Worm (Caenorhabditis elegans) whole organism, L4 larva: Measurements from ENCODE around the gene C16D9.5.

Experiments
- D1046.2 ChIP-seq: fragments of 200-800 bp; sonication (Bioruptor generic); IDR thresholded peaks from 2 replicates; pipeline ENCODE4 v1.3.6; 2022; ENCODE audit warnings: missing genetic modification characterization, missing compliant biosample characterization
- T20F7.1 ChIP-seq: fragments of 200-800 bp; sonication (Bioruptor generic); optimal IDR thresholded peaks from 2 replicates; lab custom pipeline; 2018; ENCODE audit warnings: mild to moderate bottlenecking, missing genetic modification characterization, missing compliant biosample characterization
- T26A8.4 ChIP-seq: fragments of 200-800 bp; sonication (Bioruptor generic); IDR thresholded peaks from 2 replicates; pipeline ENCODE4 v1.3.6; 2022; ENCODE audit warnings: missing genetic modification characterization, missing compliant biosample characterization
- Y48G9A.11 ChIP-seq: fragments of 200-800 bp; sonication (Bioruptor generic); IDR thresholded peaks from 2 replicates; pipeline ENCODE4 v1.3.6; 2022; ENCODE audit warnings: missing genetic modification reagents, missing genetic modification characterization, missing compliant biosample characterization
- Y5F2A.4 ChIP-seq: fragments of 200-800 bp; sonication (Bioruptor generic); optimal IDR thresholded peaks from 2 replicates; lab custom pipeline; 2018; ENCODE audit warnings: mild to moderate bottlenecking, missing genetic modification characterization, missing compliant biosample characterization
- Y75B8A.6 ChIP-seq: fragments of 200-800 bp; sonication (Bioruptor generic); IDR thresholded peaks from 2 replicates; pipeline ENCODE4 v1.3.6; 2022; ENCODE audit warnings: missing genetic modification reagents, missing genetic modification characterization, missing compliant biosample characterization
- aha-1 ChIP-seq: fragments of 150-350 bp; peaks from one replicate; lab custom pipeline; 2014; ENCODE audit warnings: missing biosample characterization, missing genetic modification characterization
- aly-2 ChIP-seq: sonication (generic microtip); optimal IDR thresholded peaks from 2 replicates; lab custom pipeline; 2018; ENCODE audit warnings: missing biosample characterization, missing genetic modification characterization
- ceh-44 ChIP-seq: fragments of 200-800 bp; sonication (Bioruptor generic); IDR thresholded peaks from 2 replicates; pipeline ENCODE4 v1.3.6; 2022; ENCODE audit warnings: missing genetic modification reagents, missing genetic modification characterization, missing compliant biosample characterization
- daf-16 ChIP-seq, 3 experiments: sonication (generic microtip); optimal IDR thresholded peaks; 2 replicates each; lab custom pipeline; 2016 to 2017; ENCODE audit warnings: missing genetic modification characterization in 3 of 3, missing genetic modification reagents in 3 of 3, mild to moderate bottlenecking in 2 of 3, missing compliant biosample characterization in 2 of 3, missing biosample characterization in 1 of 3, moderate library complexity in 1 of 3
- dmd-6 ChIP-seq: fragments of 200-800 bp; sonication (Bioruptor generic); IDR thresholded peaks from 2 replicates; pipeline ENCODE4 v1.3.6; 2022; ENCODE audit warnings: missing genetic modification reagents, missing genetic modification characterization, missing compliant biosample characterization
- dve-1 ChIP-seq: sonication (generic microtip); optimal IDR thresholded peaks from 2 replicates; lab custom pipeline; 2017; ENCODE audit warnings: antibody characterized with exemption, mild to moderate bottlenecking, missing genetic modification characterization, missing compliant biosample characterization; ENCODE audit not compliant: insufficient read depth
- hif-1 ChIP-seq, 2 experiments: sonication (generic microtip); optimal IDR thresholded peaks; 2 replicates each; lab custom pipeline; 2016 to 2017; ENCODE audit warnings: missing compliant biosample characterization in 2 of 2, missing genetic modification characterization in 2 of 2, missing genetic modification reagents in 2 of 2, missing genotype in 2 of 2, mild to moderate bottlenecking in 1 of 2
- hlh-11 ChIP-seq: fragments of 200-800 bp; sonication (Bioruptor generic); optimal IDR thresholded peaks from 2 replicates; lab custom pipeline; 2018; ENCODE audit warnings: mild to moderate bottlenecking, missing genetic modification characterization, missing compliant biosample characterization
- hlh-30 ChIP-seq: sonication (generic microtip); optimal IDR thresholded peaks from 2 replicates; lab custom pipeline; 2017; ENCODE audit warnings: antibody characterized with exemption, mild to moderate bottlenecking, missing genetic modification characterization, missing compliant biosample characterization; ENCODE audit not compliant: insufficient read depth
- lim-7 ChIP-seq: fragments of 200-800 bp; sonication (Bioruptor generic); IDR thresholded peaks from 2 replicates; pipeline ENCODE4 v1.3.6; 2022; ENCODE audit warnings: missing genetic modification characterization, missing compliant biosample characterization
- lin-1 ChIP-seq: fragments of 200-800 bp; sonication (Bioruptor generic); IDR thresholded peaks from 2 replicates; pipeline ENCODE4 v1.3.6; 2022; ENCODE audit warnings: missing genetic modification reagents, missing genetic modification characterization, missing compliant biosample characterization
- lir-3 ChIP-seq: sonication (generic microtip); optimal IDR thresholded peaks from 2 replicates; lab custom pipeline; 2016; ENCODE audit warnings: mild to moderate bottlenecking, missing genetic modification characterization, missing compliant biosample characterization
- mdt-29 ChIP-seq: fragments of 200-800 bp; sonication (Bioruptor generic); IDR thresholded peaks from 2 replicates; pipeline ENCODE4 v1.3.6; 2022; ENCODE audit warnings: missing genetic modification reagents, missing genetic modification characterization, missing compliant biosample characterization
- mep-1 ChIP-seq: fragments of 150-350 bp; sonication (generic microtip); optimal IDR thresholded peaks from 3 replicates; lab custom pipeline; 2014; ENCODE audit warnings: missing biosample characterization, missing genetic modification characterization
- mes-2 ChIP-seq: sonication (generic microtip); optimal IDR thresholded peaks from 2 replicates; lab custom pipeline; 2016; ENCODE audit warnings: missing genotype, mild to moderate bottlenecking, missing genetic modification characterization, missing compliant biosample characterization; ENCODE audit not compliant: poor library complexity, severe bottlenecking
- nhr-102 ChIP-seq: sonication (generic microtip); optimal IDR thresholded peaks from 2 replicates; lab custom pipeline; 2016; ENCODE audit warnings: mild to moderate bottlenecking, missing genetic modification characterization, moderate library complexity, missing compliant biosample characterization
- nhr-28 ChIP-seq: fragments of 150-350 bp; optimal IDR thresholded peaks from 2 replicates; lab custom pipeline; 2014; ENCODE audit warnings: missing biosample characterization, missing genetic modification characterization
- nhr-48 ChIP-seq: sonication (generic microtip); optimal IDR thresholded peaks from 2 replicates; lab custom pipeline; 2016; ENCODE audit warnings: mild to moderate bottlenecking, missing genetic modification characterization, missing compliant biosample characterization
- nhr-77 ChIP-seq: fragments of 150-350 bp; optimal IDR thresholded peaks from 2 replicates; lab custom pipeline; 2014; ENCODE audit warnings: missing biosample characterization, missing genetic modification characterization
- pha-4 ChIP-seq, 2 experiments: fragments of 150-350 bp in 1 of 2; fragments of 200-800 bp in 1 of 2; sonication (Bioruptor generic) in 1 of 2; IDR thresholded peaks in 1 of 2; optimal IDR thresholded peaks in 1 of 2; 2 replicates each; pipeline versions ENCODE4 v1.3.6 to Lab custom; 2014 to 2022; ENCODE audit warnings: missing genetic modification characterization in 2 of 2, missing genetic modification reagents in 2 of 2, missing biosample characterization in 1 of 2, missing compliant biosample characterization in 1 of 2
- php-3 ChIP-seq: fragments of 200-800 bp; sonication (Bioruptor generic); IDR thresholded peaks from 2 replicates; pipeline ENCODE4 v1.3.6; 2022; ENCODE audit warnings: missing genetic modification reagents, missing genetic modification characterization, missing compliant biosample characterization
- pqm-1 ChIP-seq: sonication (generic microtip); optimal IDR thresholded peaks from 2 replicates; lab custom pipeline; 2017; ENCODE audit warnings: missing biosample characterization, missing genetic modification characterization
- snpc-1.2 ChIP-seq: fragments of 200-800 bp; sonication (Bioruptor generic); IDR thresholded peaks from 2 replicates; pipeline ENCODE4 v1.3.6; 2022; ENCODE audit warnings: missing genetic modification reagents, missing genetic modification characterization, missing compliant biosample characterization
- tra-1 ChIP-seq: fragments of 200-800 bp; sonication (Bioruptor generic); IDR thresholded peaks from 2 replicates; pipeline ENCODE4 v1.3.6; 2022; ENCODE audit warnings: missing genetic modification reagents, missing genetic modification characterization, missing compliant biosample characterization
- unc-62 ChIP-seq, 3 experiments: fragments of 150-350 bp in 1 of 3; sonication (generic microtip); optimal IDR thresholded peaks in 2 of 3; peaks in 1 of 3; 1 replicate in 1 of 3; 2 replicates in 2 of 3; lab custom pipeline; 2014 to 2017; ENCODE audit warnings: missing biosample characterization in 3 of 3, missing genetic modification characterization in 3 of 3, missing genetic modification reagents in 3 of 3, missing genotype in 1 of 3
- zfp-2 ChIP-seq: sonication (generic microtip); optimal IDR thresholded peaks from 2 replicates; lab custom pipeline; 2016; ENCODE audit warnings: mild to moderate bottlenecking, missing genetic modification characterization, missing compliant biosample characterization
- zfp-3 ChIP-seq: fragments of 200-800 bp; sonication (Bioruptor generic); conservative IDR thresholded peaks from 2 replicates; pipeline ENCODE4 v1.3.6; 2022; ENCODE audit warnings: missing genetic modification reagents, missing genetic modification characterization, missing compliant biosample characterization

C16D9.5 gene

ce11 chrV:8271995-8272394, 26.6 kb upstream of the C16D9.5 start, which contains the start of gene asp-5 (continued):
- TF ChIP-seq pqm-1 (peak; percentile 71), aha-1 (tag; lab: Kevin White, UChicago) (peak; percentile 69), lin-1 (no peak), hlh-11 (tag; lab: Kevin White, UChicago) (peak; percentile 41), aly-2 (tag; lab: Kevin White, UChicago) (no peak)

DNA sequence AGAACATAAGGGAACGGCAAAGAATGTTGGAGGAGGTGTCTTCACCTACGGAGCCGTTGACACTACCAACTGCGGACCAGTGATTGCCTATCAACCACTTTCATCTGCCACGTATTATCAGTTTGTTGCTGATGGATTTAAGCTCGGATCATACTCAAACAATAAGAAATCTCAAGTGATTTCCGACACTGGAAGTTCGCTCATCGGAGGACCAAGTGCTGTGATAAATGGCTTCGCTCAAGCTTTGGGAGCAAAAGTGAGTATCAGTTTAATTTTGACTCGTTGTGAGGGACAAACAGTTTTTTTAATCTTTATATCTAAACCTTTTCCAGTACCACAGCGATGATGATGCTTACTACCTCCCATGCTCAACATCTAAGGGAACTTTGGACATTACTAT, 26.0 kb upstream of the C16D9.5 start:
- no peak for TF ChIP-seq T20F7.1
- no peak for TF ChIP-seq Y48G9A.11 (GFP tag; lab: Robert Waterston, UW)
- TF ChIP-seq unc-62 (GFP tag; optimal IDR thresholded peaks at IDR 0.05 in 1 of 2; lab: Kevin White, UChicago): peak in 1 of 2 experiments; percentile 94
- TF ChIP-seq unc-62 (tag; optimal IDR thresholded peaks at IDR 0.05; lab: Kevin White, UChicago): no peak
- TF ChIP-seq lim-7 (GFP tag; lab: Robert Waterston, UW): no peak
- TF ChIP-seq lir-3 (tag; lab: Kevin White, UChicago): no peak
- TF ChIP-seq snpc-1.2 (GFP tag; lab: Robert Waterston, UW): no peak
- no peak for TF ChIP-seq mep-1 (tag; lab: Kevin White, UChicago)

DNA sequence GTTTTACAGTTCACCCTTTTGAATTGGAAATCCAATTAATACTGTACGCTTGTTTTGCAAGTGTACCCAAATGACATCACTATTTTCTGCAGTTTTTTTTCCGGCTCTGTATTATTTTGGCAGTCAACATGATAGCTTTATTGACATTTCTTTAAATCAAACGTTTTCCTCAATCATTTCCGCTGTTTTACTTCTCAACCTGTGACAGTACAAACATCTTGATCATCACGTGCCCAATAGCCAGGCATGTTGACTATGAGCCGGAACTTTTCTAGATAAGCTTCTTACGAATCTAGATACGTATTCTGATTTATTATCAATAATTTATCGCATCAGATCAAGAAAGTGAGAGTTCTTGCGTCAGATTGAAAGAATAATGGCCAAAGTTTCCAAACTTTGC, 24.5 kb upstream of the C16D9.5 start:
- TF ChIP-seq nhr-48 (tag; lab: Kevin White, UChicago): peak; percentile 73
- peak in 1 of 2 experiments; percentile 53 for TF ChIP-seq daf-16 (GFP tag; optimal IDR thresholded peaks at IDR 0.05; lab: Kevin White, UChicago)
- TF ChIP-seq daf-16 (tag; optimal IDR thresholded peaks at IDR 0.05; lab: Kevin White, UChicago): peak; percentile 82
- TF ChIP-seq dmd-6 (GFP tag; lab: Robert Waterston, UW): peak; percentile 84
- TF ChIP-seq zfp-2 (tag; lab: Kevin White, UChicago): no peak
- TF ChIP-seq lin-1: peak; percentile 84
- TF ChIP-seq hlh-11 (tag; lab: Kevin White, UChicago): peak; percentile 75
- peak; percentile 50; the same call in 1 of the 2 replicates for TF ChIP-seq php-3 (GFP tag; lab: Robert Waterston, UW)
- TF ChIP-seq pha-4 (GFP tag; IDR thresholded peaks at IDR 0.05; lab: Robert Waterston, UW): peak; percentile 29; the same call in 1 of the 2 replicates
- TF ChIP-seq pha-4 (tag; optimal IDR thresholded peaks at IDR 0.05; lab: Kevin White, UChicago): no peak
- peak in 1 of 2 experiments; percentile 19 for TF ChIP-seq hif-1 (tag; optimal IDR thresholded peaks at IDR 0.05; lab: Kevin White, UChicago)
- no peak for TF ChIP-seq unc-62 (GFP tag; optimal IDR thresholded peaks at IDR 0.05 in 1 of 2; lab: Kevin White, UChicago)
- no peak for TF ChIP-seq unc-62 (tag; optimal IDR thresholded peaks at IDR 0.05; lab: Kevin White, UChicago)
- peak; percentile 47 for TF ChIP-seq hlh-30 (tag; lab: Kevin White, UChicago)
- peak; percentile 53 for TF ChIP-seq nhr-102 (tag; lab: Kevin White, UChicago)
- TF ChIP-seq T26A8.4 (GFP tag; lab: Robert Waterston, UW): no peak
- TF ChIP-seq tra-1 (GFP tag; lab: Robert Waterston, UW): peak; percentile 35; the same call in 1 of the 2 replicates
- peak; percentile 87 for TF ChIP-seq dve-1 (tag; lab: Kevin White, UChicago)

ce11 chrV:8268902-8269301, 23.5 kb upstream of the C16D9.5 start, which contains the start of the genes asp-6 and asp-12:
asp-6 (minus strand) TSS chrV:8268937.
asp-12 (plus strand) TSS chrV:8269210.
- TF ChIP-seq ceh-44 (GFP tag; lab: Robert Waterston, UW) (no peak), aha-1 (tag; lab: Kevin White, UChicago) (no peak), daf-16 (GFP tag; optimal IDR thresholded peaks at IDR 0.05; lab: Kevin White, UChicago) (no peak), daf-16 (tag; optimal IDR thresholded peaks at IDR 0.05; lab: Kevin White, UChicago) (peak; percentile 64), mdt-29 (GFP tag; lab: Robert Waterston, UW) (peak; percentile 28; the same call in 1 of the 2 replicates), Y75B8A.6 (GFP tag; lab: Robert Waterston, UW) (0 out of 2 replicates have a peak, but pooled peaks have one; percentile 6), D1046.2 (GFP tag; lab: Robert Waterston, UW) (no peak), mes-2 (tag; lab: Kevin White, UChicago) (peak; percentile 28), zfp-3 (no peak), dmd-6 (GFP tag; lab: Robert Waterston, UW) (peak; percentile 84), php-3 (GFP tag; lab: Robert Waterston, UW) (peak; percentile 80), nhr-77 (peak; percentile 78), dve-1 (tag; lab: Kevin White, UChicago) (peak; percentile 59), nhr-28 (tag; lab: Kevin White, UChicago) (peak; percentile 80), pqm-1 (peak; percentile 59), unc-62 (GFP tag; optimal IDR thresholded peaks at IDR 0.05 in 1 of 2; lab: Kevin White, UChicago) (peak in 1 of 2 experiments; percentile 12), unc-62 (tag; optimal IDR thresholded peaks at IDR 0.05; lab: Kevin White, UChicago) (no peak), nhr-48 (tag; lab: Kevin White, UChicago) (peak; percentile 29), hlh-11 (tag; lab: Kevin White, UChicago) (peak; percentile 69), Y5F2A.4 (GFP tag; lab: Kevin White, UChicago) (no peak)
